Fruit fly (Drosophila melanogaster) whole organism, prepupa: ENCODE results near the gene CG12680.

ENCODE experiments used
- Blimp-1 ChIP-seq: fragments of 200-800 bp; sonication (Bioruptor generic); optimal IDR thresholded peaks from 3 replicates; lab custom pipeline; 2017; ENCODE audit warnings: missing biosample characterization, missing genetic modification characterization, mild to moderate bottlenecking, moderate library complexity, missing genetic modification reagents
- CG10631 ChIP-seq: fragments of 200-800 bp; sonication (Bioruptor generic); optimal IDR thresholded peaks from 2 replicates; lab custom pipeline; 2016; ENCODE audit warnings: missing biosample characterization, missing genetic modification characterization
- CG10669 ChIP-seq: fragments of 200-800 bp; sonication (Bioruptor generic); optimal IDR thresholded peaks from 3 replicates; lab custom pipeline; 2018; ENCODE audit warnings: missing biosample characterization, mild to moderate bottlenecking, missing genetic modification characterization, moderate library complexity
- CG11294 ChIP-seq: fragments of 200-800 bp; sonication (Bioruptor generic); IDR thresholded peaks from 2 replicates; pipeline ENCODE4 v1.3.6; 2022; ENCODE audit warnings: missing biosample characterization, missing genetic modification characterization
- CG11902 ChIP-seq: fragments of 200-800 bp; sonication (Bioruptor generic); optimal IDR thresholded peaks from 3 replicates; lab custom pipeline; 2016; ENCODE audit warnings: missing biosample characterization, missing genetic modification characterization
- CG15336 ChIP-seq: fragments of 200-800 bp; sonication (Bioruptor generic); IDR thresholded peaks from 2 replicates; pipeline ENCODE4 v1.3.6; 2022; ENCODE audit warnings: missing biosample characterization, missing genetic modification characterization
- CG1621 ChIP-seq: fragments of 200-800 bp; sonication (Bioruptor generic); optimal IDR thresholded peaks from 3 replicates; lab custom pipeline; 2018; ENCODE audit warnings: missing biosample characterization, mild to moderate bottlenecking, missing genetic modification characterization
- CG16779 ChIP-seq: fragments of 200-800 bp; sonication (Bioruptor generic); optimal IDR thresholded peaks from 3 replicates; lab custom pipeline; 2017; ENCODE audit warnings: missing biosample characterization, mild to moderate bottlenecking, missing genetic modification characterization
- CG3032 ChIP-seq: fragments of 200-800 bp; optimal IDR thresholded peaks from 2 replicates; lab custom pipeline; 2019; ENCODE audit warnings: missing biosample characterization, mild to moderate bottlenecking, missing genetic modification characterization, moderate library complexity
- CG31627 ChIP-seq: fragments of 200-800 bp; sonication (Bioruptor generic); optimal IDR thresholded peaks from 3 replicates; lab custom pipeline; 2016; ENCODE audit warnings: missing biosample characterization, missing genetic modification characterization
- CG34406 ChIP-seq: fragments of 200-800 bp; sonication (Bioruptor generic); optimal IDR thresholded peaks from 3 replicates; lab custom pipeline; 2016; ENCODE audit warnings: missing biosample characterization, missing genetic modification characterization
- CG4318 ChIP-seq: fragments of 200-800 bp; sonication (Bioruptor generic); optimal IDR thresholded peaks from 3 replicates; lab custom pipeline; 2017; ENCODE audit warnings: missing biosample characterization, mild to moderate bottlenecking, missing genetic modification characterization
- CG6792 ChIP-seq: fragments of 200-800 bp; sonication (Bioruptor generic); optimal IDR thresholded peaks from 3 replicates; lab custom pipeline; 2016; ENCODE audit warnings: missing biosample characterization, missing genetic modification characterization
- CG6854 ChIP-seq: fragments of 200-800 bp; sonication (Bioruptor generic); optimal IDR thresholded peaks from 2 replicates; lab custom pipeline; 2017; ENCODE audit warnings: missing biosample characterization, mild to moderate bottlenecking, missing genetic modification characterization
- CG7368 ChIP-seq: fragments of 200-800 bp; sonication (Bioruptor generic); optimal IDR thresholded peaks from 3 replicates; lab custom pipeline; 2016; ENCODE audit warnings: missing biosample characterization, missing genetic modification characterization
- CG8119 ChIP-seq: fragments of 200-800 bp; sonication (Bioruptor generic); IDR thresholded peaks from 3 replicates; pipeline ENCODE4 v1.3.6; 2022; ENCODE audit warnings: missing biosample characterization, missing genetic modification characterization
- CG8319 ChIP-seq: fragments of 200-800 bp; sonication (Bioruptor generic); optimal IDR thresholded peaks from 3 replicates; lab custom pipeline; 2016; ENCODE audit warnings: missing biosample characterization, missing genetic modification characterization
- CG8632 ChIP-seq: fragments of 200-800 bp; sonication (Bioruptor generic); optimal IDR thresholded peaks from 3 replicates; lab custom pipeline; 2016; ENCODE audit warnings: missing biosample characterization, missing genetic modification characterization
- Eip75B ChIP-seq: fragments of 200-800 bp; sonication (Bioruptor generic); optimal IDR thresholded peaks from 3 replicates; lab custom pipeline; 2016; ENCODE audit warnings: missing biosample characterization, missing genetic modification characterization
- Eip78C ChIP-seq: fragments of 200-800 bp; sonication (Bioruptor generic); peaks from one replicate; lab custom pipeline; 2016; ENCODE audit warnings: missing biosample characterization, missing genetic modification characterization
- Eip93F ChIP-seq: fragments of 200-800 bp; sonication (Bioruptor generic); optimal IDR thresholded peaks from 2 replicates; lab custom pipeline; 2016; ENCODE audit warnings: missing biosample characterization, mild to moderate bottlenecking, missing genetic modification characterization
- Hr38 ChIP-seq: sonication (Bioruptor generic); optimal IDR thresholded peaks from 2 replicates; lab custom pipeline; 2016; ENCODE audit warnings: missing biosample characterization, missing genetic modification characterization
- Hr39 ChIP-seq: fragments of 200-800 bp; sonication (Bioruptor generic); optimal IDR thresholded peaks from 2 replicates; lab custom pipeline; 2016; ENCODE audit warnings: missing biosample characterization, missing genetic modification characterization
- Hr4 ChIP-seq: fragments of 200-800 bp; sonication (Bioruptor generic); optimal IDR thresholded peaks from 3 replicates; lab custom pipeline; 2016; ENCODE audit warnings: missing biosample characterization, missing genetic modification characterization
- Met ChIP-seq: fragments of 200-800 bp; sonication (Bioruptor generic); optimal IDR thresholded peaks from 3 replicates; lab custom pipeline; 2016; ENCODE audit warnings: missing biosample characterization, missing genetic modification characterization
- OdsH ChIP-seq: fragments of 200-800 bp; sonication (Bioruptor generic); optimal IDR thresholded peaks from 3 replicates; lab custom pipeline; 2016; ENCODE audit warnings: missing biosample characterization, missing genetic modification characterization
- Smox ChIP-seq: fragments of 200-800 bp; sonication (Bioruptor generic); optimal IDR thresholded peaks from 3 replicates; lab custom pipeline; 2016; ENCODE audit warnings: missing biosample characterization, missing genetic modification characterization
- Sox102F ChIP-seq: fragments of 200-800 bp; sonication (Bioruptor generic); optimal IDR thresholded peaks from 2 replicates; lab custom pipeline; 2016; ENCODE audit warnings: missing biosample characterization, mild to moderate bottlenecking, missing genetic modification characterization
- Sox15 ChIP-seq: fragments of 200-800 bp; sonication (Bioruptor generic); optimal IDR thresholded peaks from 3 replicates; lab custom pipeline; 2016; ENCODE audit warnings: missing biosample characterization, missing genetic modification characterization
- achi ChIP-seq: fragments of 200-800 bp; sonication (Bioruptor generic); optimal IDR thresholded peaks from 3 replicates; lab custom pipeline; 2016; ENCODE audit warnings: missing biosample characterization, missing genetic modification characterization
- acj6 ChIP-seq: fragments of 200-800 bp; sonication (Bioruptor generic); optimal IDR thresholded peaks from 3 replicates; lab custom pipeline; 2016; ENCODE audit warnings: missing biosample characterization, missing genetic modification characterization
- cyc ChIP-seq: fragments of 200-800 bp; sonication (Bioruptor generic); optimal IDR thresholded peaks from 3 replicates; lab custom pipeline; 2016; ENCODE audit warnings: missing biosample characterization, missing genetic modification characterization
- dac ChIP-seq: fragments of 200-800 bp; sonication (Bioruptor generic); optimal IDR thresholded peaks from 2 replicates; lab custom pipeline; 2017; ENCODE audit warnings: missing biosample characterization, mild to moderate bottlenecking, missing genetic modification characterization
- dsx ChIP-seq: fragments of 200-800 bp; optimal IDR thresholded peaks from 3 replicates; lab custom pipeline; 2019; ENCODE audit warnings: missing biosample characterization, mild to moderate bottlenecking, missing genetic modification characterization, moderate library complexity; ENCODE audit not compliant: poor library complexity, severe bottlenecking
- eg ChIP-seq: fragments of 200-800 bp; sonication (Bioruptor generic); IDR thresholded peaks from 3 replicates; pipeline ENCODE4 v1.3.6; 2022; ENCODE audit warnings: missing biosample characterization, missing genetic modification characterization
- esn ChIP-seq: fragments of 200-800 bp; sonication (Bioruptor generic); optimal IDR thresholded peaks from 2 replicates; lab custom pipeline; 2016; ENCODE audit warnings: missing biosample characterization, mild to moderate bottlenecking, missing genetic modification characterization, moderate library complexity
- fd59A ChIP-seq: fragments of 200-800 bp; sonication (Bioruptor generic); optimal IDR thresholded peaks from 2 replicates; lab custom pipeline; 2017; ENCODE audit warnings: missing biosample characterization, mild to moderate bottlenecking, missing genetic modification characterization, missing genetic modification reagents
- fd85E ChIP-seq: fragments of 200-800 bp; sonication (Bioruptor generic); optimal IDR thresholded peaks from 3 replicates; lab custom pipeline; 2016; ENCODE audit warnings: missing biosample characterization, missing genetic modification characterization
- fkh ChIP-seq: fragments of 200-800 bp; sonication (Bioruptor generic); optimal IDR thresholded peaks from 3 replicates; lab custom pipeline; 2017; ENCODE audit warnings: missing biosample characterization, mild to moderate bottlenecking, missing genetic modification characterization, moderate library complexity
- lz ChIP-seq: fragments of 200-800 bp; sonication (Bioruptor generic); optimal IDR thresholded peaks from 3 replicates; lab custom pipeline; 2016; ENCODE audit warnings: missing biosample characterization, missing genetic modification characterization
- net ChIP-seq: fragments of 200-800 bp; sonication (Bioruptor generic); optimal IDR thresholded peaks from 3 replicates; lab custom pipeline; 2016; ENCODE audit warnings: missing biosample characterization, missing genetic modification characterization
- pdm3 ChIP-seq: fragments of 200-800 bp; sonication (Bioruptor generic); optimal IDR thresholded peaks from 3 replicates; lab custom pipeline; 2016; ENCODE audit warnings: missing biosample characterization, missing genetic modification characterization
- salr ChIP-seq, 2 experiments: fragments of 200-800 bp; sonication (Bioruptor generic); optimal IDR thresholded peaks; 3 replicates each; lab custom pipeline; 2016 to 2018; ENCODE audit warnings: missing biosample characterization in 2 of 2, missing genetic modification characterization in 2 of 2, mild to moderate bottlenecking in 1 of 2
- spab ChIP-seq: fragments of 200-800 bp; sonication (Bioruptor generic); optimal IDR thresholded peaks from 2 replicates; lab custom pipeline; 2017; ENCODE audit warnings: missing biosample characterization, mild to moderate bottlenecking, missing genetic modification characterization, missing genetic modification reagents
- svp ChIP-seq: fragments of 200-800 bp; sonication (Bioruptor generic); peaks from one replicate; lab custom pipeline; 2016; ENCODE audit warnings: missing biosample characterization, missing genetic modification characterization
- topi ChIP-seq: fragments of 200-800 bp; sonication (Bioruptor generic); optimal IDR thresholded peaks from 3 replicates; lab custom pipeline; 2016; ENCODE audit warnings: missing biosample characterization, missing genetic modification characterization
- vri ChIP-seq: fragments of 200-800 bp; sonication (Bioruptor generic); optimal IDR thresholded peaks from 3 replicates; lab custom pipeline; 2016; ENCODE audit warnings: missing biosample characterization, mild to moderate bottlenecking, missing genetic modification characterization

CG12680 gene

DNA sequence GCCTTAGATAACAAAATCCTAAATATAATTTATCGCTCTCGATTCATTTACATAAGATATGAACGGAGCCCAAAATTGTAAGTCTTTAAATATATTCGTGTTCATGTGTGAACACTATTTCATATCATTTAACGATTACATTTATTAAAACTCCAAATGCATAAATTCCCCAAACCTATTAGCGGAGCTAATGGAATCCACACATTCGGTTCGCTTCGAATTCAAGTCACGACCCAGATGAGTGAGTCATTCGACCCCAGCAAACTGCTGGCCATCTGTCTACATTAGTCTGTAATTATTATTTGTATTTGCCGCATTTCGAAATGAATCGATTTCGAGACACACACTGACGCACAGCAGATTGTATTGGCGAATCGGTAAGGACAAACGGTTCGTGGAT, at the start of gene CG12680:
CG12680 (plus strand) TSS at position 301 of the 400 bp plus-strand sequence.
- TF ChIP-seq Sox102F (GFP tag; lab: Kevin White, UChicago) (no peak), Eip78C (GFP tag; lab: Kevin White, UChicago) (no peak), Sox15 (GFP tag; lab: Kevin White, UChicago) (no peak), spab (GFP tag; lab: Kevin White, UChicago) (no peak), CG15336 (GFP tag; lab: Robert Waterston, UW) (no peak), CG31627 (no peak), net (no peak), CG3032 (no peak), CG8319 (GFP tag; lab: Kevin White, UChicago) (no peak), OdsH (GFP tag; lab: Kevin White, UChicago) (no peak), dac (no peak), CG10631 (GFP tag; lab: Kevin White, UChicago) (no peak), salr (GFP tag; optimal IDR thresholded peaks at IDR 0.05; lab: Kevin White, UChicago) (no peak), CG4318 (GFP tag; lab: Kevin White, UChicago) (no peak), pdm3 (GFP tag; lab: Kevin White, UChicago) (no peak), CG8119 (GFP tag; lab: Robert Waterston, UW) (no peak), Hr4 (GFP tag; lab: Kevin White, UChicago) (no peak), Eip93F (GFP tag; lab: Kevin White, UChicago) (no peak)

DNA sequence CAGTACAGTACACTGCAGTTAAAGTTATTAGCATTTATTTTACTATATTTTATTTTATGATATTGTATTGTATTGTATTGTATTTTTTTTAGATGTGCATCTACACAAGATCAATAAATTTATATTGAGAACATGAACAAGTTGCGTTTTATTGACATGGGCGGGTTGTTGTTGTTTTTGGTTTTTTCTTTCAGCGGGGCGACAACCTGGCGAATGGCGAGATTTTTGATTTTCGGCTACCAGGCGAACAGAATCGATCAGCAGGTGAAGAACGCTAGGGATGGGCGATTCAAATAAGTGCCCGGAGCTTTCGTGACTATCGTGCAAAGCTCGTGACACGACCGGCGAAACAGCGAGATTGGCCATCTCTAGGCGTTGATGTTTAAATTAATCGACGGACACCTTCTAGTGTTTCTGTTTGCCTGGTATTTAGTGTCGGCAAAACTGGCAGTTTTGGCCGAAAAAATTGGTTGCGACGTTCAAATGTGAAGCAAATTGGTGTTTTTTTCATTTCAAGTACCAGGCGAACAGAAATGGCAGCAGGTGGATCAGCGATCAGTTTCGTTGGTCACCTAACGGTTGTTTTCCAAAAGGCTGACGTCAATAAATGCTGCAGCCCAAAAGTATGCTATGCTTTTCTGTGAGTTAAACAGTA, 41.3 kb upstream of the CG12680 start:
- TF ChIP-seq CG1621 = peak; percentile 26
- TF ChIP-seq vri (GFP tag; lab: Kevin White, UChicago) = no peak
- no peak for TF ChIP-seq Sox15 (GFP tag; lab: Kevin White, UChicago)
- TF ChIP-seq dsx = no peak
- peak; percentile 51; the same call in 2 of the 3 replicates for TF ChIP-seq eg (GFP tag; lab: Robert Waterston, UW)
- peak; percentile 64 for TF ChIP-seq svp (GFP tag; lab: Kevin White, UChicago)
- TF ChIP-seq CG8119 (GFP tag; lab: Robert Waterston, UW) = peak; percentile 55; the same call in 2 of the 3 replicates
- no peak for TF ChIP-seq Hr4 (GFP tag; lab: Kevin White, UChicago)
- no peak for TF ChIP-seq CG6854 (GFP tag; lab: Kevin White, UChicago)
- no peak for TF ChIP-seq CG4318 (GFP tag; lab: Kevin White, UChicago)
- TF ChIP-seq Smox (GFP tag; lab: Kevin White, UChicago) = no peak
- TF ChIP-seq CG31627 = no peak
- no peak for TF ChIP-seq achi (GFP tag; lab: Kevin White, UChicago)
- TF ChIP-seq OdsH (GFP tag; lab: Kevin White, UChicago) = peak; percentile 6
- TF ChIP-seq CG6792 (GFP tag; lab: Kevin White, UChicago) = peak; percentile 2
- no peak for TF ChIP-seq fkh
- no peak for TF ChIP-seq dac
- no peak for TF ChIP-seq fd59A
- no peak for TF ChIP-seq CG10631 (GFP tag; lab: Kevin White, UChicago)
- TF ChIP-seq Eip93F (GFP tag; lab: Kevin White, UChicago) = no peak
- no peak for TF ChIP-seq CG10669 (GFP tag; lab: Kevin White, UChicago)
- no peak for TF ChIP-seq Met
- TF ChIP-seq CG8632 (GFP tag; lab: Kevin White, UChicago) = peak; percentile 19
- no peak for TF ChIP-seq CG34406 (GFP tag; lab: Kevin White, UChicago)
- no peak for TF ChIP-seq Hr38 (GFP tag; lab: Kevin White, UChicago)
- no peak for TF ChIP-seq topi
- TF ChIP-seq Blimp-1 (GFP tag; lab: Kevin White, UChicago) = no peak
- TF ChIP-seq pdm3 (GFP tag; lab: Kevin White, UChicago) = no peak
- no peak for TF ChIP-seq CG7368
- no peak for TF ChIP-seq acj6
- no peak for TF ChIP-seq spab (GFP tag; lab: Kevin White, UChicago)
- TF ChIP-seq salr (GFP tag; optimal IDR thresholded peaks at IDR 0.05; lab: Kevin White, UChicago) = no peak
- no peak for TF ChIP-seq net
- no peak for TF ChIP-seq Eip75B
- TF ChIP-seq Hr39 (GFP tag; lab: Kevin White, UChicago) = no peak
- no peak for TF ChIP-seq CG16779 (tag; lab: Kevin White, UChicago)
- TF ChIP-seq lz (GFP tag; lab: Kevin White, UChicago) = no peak
- TF ChIP-seq CG8319 (GFP tag; lab: Kevin White, UChicago) = no peak
- TF ChIP-seq cyc = no peak
- TF ChIP-seq fd85E (GFP tag; lab: Kevin White, UChicago) = no peak
- no peak for TF ChIP-seq Sox102F (GFP tag; lab: Kevin White, UChicago)
- no peak for TF ChIP-seq CG11902 (GFP tag; lab: Kevin White, UChicago)
- TF ChIP-seq esn (GFP tag; lab: Kevin White, UChicago) = peak; percentile 38
- TF ChIP-seq CG11294 (GFP tag; lab: Robert Waterston, UW) = no peak
